Worm (Caenorhabditis elegans) whole organism, late embryonic: ENCODE results near the gene srlf-18.

Experiments
- C38D4.7 ChIP-seq: fragments of 200-800 bp; sonication (Bioruptor generic); optimal IDR thresholded peaks from 2 replicates; lab custom pipeline; 2018; ENCODE audit warnings: mild to moderate bottlenecking, missing genetic modification characterization, moderate library complexity, missing compliant biosample characterization
- F13H6.1 ChIP-seq: sonication (generic microtip); optimal IDR thresholded peaks from 2 replicates; lab custom pipeline; 2016; ENCODE audit warnings: missing genetic modification characterization, missing compliant biosample characterization
- K02D7.2 ChIP-seq: sonication (generic microtip); optimal IDR thresholded peaks from 2 replicates; lab custom pipeline; 2017; ENCODE audit warnings: mild to moderate bottlenecking, missing genetic modification characterization, missing compliant biosample characterization
- K09A11.1 ChIP-seq: sonication (generic microtip); optimal IDR thresholded peaks from 2 replicates; lab custom pipeline; 2017; ENCODE audit warnings: antibody characterized with exemption, mild to moderate bottlenecking, missing genetic modification characterization, missing compliant biosample characterization; ENCODE audit not compliant: insufficient read depth
- T23F11.4 ChIP-seq: fragments of 200-800 bp; sonication (Bioruptor generic); optimal IDR thresholded peaks from 2 replicates; lab custom pipeline; 2018; ENCODE audit warnings: mild to moderate bottlenecking, missing genetic modification characterization, missing compliant biosample characterization
- Y22D7AL.16 ChIP-seq: sonication (generic microtip); optimal IDR thresholded peaks from 2 replicates; lab custom pipeline; 2016; ENCODE audit warnings: missing genetic modification characterization, missing compliant biosample characterization
- ceh-18 ChIP-seq: sonication (generic microtip); optimal IDR thresholded peaks from 2 replicates; lab custom pipeline; 2016; ENCODE audit warnings: missing genetic modification characterization, missing compliant biosample characterization
- ceh-19 ChIP-seq: fragments of 200-800 bp; sonication (Bioruptor generic); optimal IDR thresholded peaks from 2 replicates; lab custom pipeline; 2018; ENCODE audit warnings: mild to moderate bottlenecking, missing genetic modification characterization, missing compliant biosample characterization
- ceh-2 ChIP-seq: sonication (generic microtip); optimal IDR thresholded peaks from 2 replicates; lab custom pipeline; 2016; ENCODE audit warnings: missing genotype, missing genetic modification characterization, missing compliant biosample characterization
- ceh-22 ChIP-seq: sonication (generic microtip); optimal IDR thresholded peaks from 2 replicates; lab custom pipeline; 2017; ENCODE audit warnings: missing biosample characterization, missing genetic modification characterization
- ceh-30 ChIP-seq: fragments of 150-350 bp; optimal IDR thresholded peaks from 2 replicates; lab custom pipeline; 2014; ENCODE audit warnings: missing biosample characterization, missing genetic modification characterization
- ceh-34 ChIP-seq: sonication (generic microtip); optimal IDR thresholded peaks from 2 replicates; lab custom pipeline; 2016; ENCODE audit warnings: mild to moderate bottlenecking, missing genetic modification characterization, missing compliant biosample characterization
- ceh-45 ChIP-seq: fragments of 200-800 bp; sonication (Bioruptor generic); IDR thresholded peaks from 2 replicates; pipeline ENCODE4 v1.3.6; 2022; ENCODE audit warnings: missing genetic modification reagents, missing genetic modification characterization, missing compliant biosample characterization
- ceh-6 ChIP-seq: fragments of 200-800 bp; sonication (Bioruptor generic); optimal IDR thresholded peaks from 2 replicates; lab custom pipeline; 2018; ENCODE audit warnings: mild to moderate bottlenecking, missing genetic modification characterization, missing compliant biosample characterization
- ceh-9 ChIP-seq: sonication (generic microtip); optimal IDR thresholded peaks from 2 replicates; lab custom pipeline; 2016; ENCODE audit warnings: mild to moderate bottlenecking, missing genetic modification characterization, inconsistent platforms, missing compliant biosample characterization
- dve-1 ChIP-seq: sonication (generic microtip); optimal IDR thresholded peaks from 2 replicates; lab custom pipeline; 2017; ENCODE audit warnings: antibody characterized with exemption, mild to moderate bottlenecking, missing genetic modification characterization, missing compliant biosample characterization
- elt-2 ChIP-seq: sonication (generic microtip); optimal IDR thresholded peaks from 2 replicates; lab custom pipeline; 2016; ENCODE audit warnings: missing genetic modification reagents, missing genetic modification characterization, missing compliant biosample characterization
- elt-4 ChIP-seq: sonication (generic microtip); optimal IDR thresholded peaks from 2 replicates; lab custom pipeline; 2016; ENCODE audit warnings: missing genetic modification characterization, missing compliant biosample characterization
- ets-4 ChIP-seq: sonication (generic microtip); optimal IDR thresholded peaks from 2 replicates; lab custom pipeline; 2016; ENCODE audit warnings: missing genetic modification characterization, missing compliant biosample characterization
- fax-1 ChIP-seq: sonication (generic microtip); optimal IDR thresholded peaks from 2 replicates; lab custom pipeline; 2016; ENCODE audit warnings: missing genotype, missing genetic modification characterization, missing compliant biosample characterization
- fkh-10 ChIP-seq: fragments of 150-350 bp; optimal IDR thresholded peaks from 2 replicates; lab custom pipeline; 2014; ENCODE audit warnings: missing biosample characterization, missing genetic modification reagents, missing genetic modification characterization
- fkh-6 ChIP-seq: sonication (generic microtip); optimal IDR thresholded peaks from 2 replicates; lab custom pipeline; 2016; ENCODE audit warnings: missing genetic modification characterization, missing compliant biosample characterization
- gmeb-2 ChIP-seq: sonication (generic microtip); optimal IDR thresholded peaks from 2 replicates; lab custom pipeline; 2016; ENCODE audit warnings: missing genetic modification characterization, inconsistent platforms, missing compliant biosample characterization
- hlh-13 ChIP-seq: fragments of 200-800 bp; sonication (Bioruptor generic); optimal IDR thresholded peaks from 2 replicates; lab custom pipeline; 2018; ENCODE audit warnings: mild to moderate bottlenecking, missing genetic modification characterization, missing compliant biosample characterization
- hlh-15 ChIP-seq: sonication (generic microtip); optimal IDR thresholded peaks from 2 replicates; lab custom pipeline; 2016; ENCODE audit warnings: missing genetic modification characterization, missing compliant biosample characterization
- hlh-30 ChIP-seq: sonication (generic microtip); optimal IDR thresholded peaks from 2 replicates; lab custom pipeline; 2017; ENCODE audit warnings: antibody characterized with exemption, missing genetic modification characterization, missing compliant biosample characterization; ENCODE audit not compliant: insufficient read depth
- lin-11 ChIP-seq: fragments of 200-800 bp; sonication (Bioruptor generic); optimal IDR thresholded peaks from 2 replicates; lab custom pipeline; 2018; ENCODE audit warnings: mild to moderate bottlenecking, missing genetic modification characterization, missing compliant biosample characterization
- madf-2 ChIP-seq: sonication (generic microtip); optimal IDR thresholded peaks from 2 replicates; lab custom pipeline; 2017; ENCODE audit warnings: missing genetic modification characterization, missing compliant biosample characterization
- mec-3 ChIP-seq: sonication (generic microtip); optimal IDR thresholded peaks from 2 replicates; lab custom pipeline; 2016; ENCODE audit warnings: borderline replicate concordance, missing genetic modification characterization, missing compliant biosample characterization
- odd-2 ChIP-seq: sonication (generic microtip); optimal IDR thresholded peaks from 2 replicates; lab custom pipeline; 2017; ENCODE audit warnings: antibody characterized with exemption, mild to moderate bottlenecking, missing genetic modification characterization, missing compliant biosample characterization
- pag-3 ChIP-seq: sonication (generic microtip); optimal IDR thresholded peaks from 2 replicates; lab custom pipeline; 2016; ENCODE audit warnings: missing compliant biosample characterization, missing genetic modification characterization, borderline replicate concordance
- pat-9 ChIP-seq: fragments of 200-800 bp; sonication (Bioruptor generic); optimal IDR thresholded peaks from 2 replicates; lab custom pipeline; 2018; ENCODE audit warnings: mild to moderate bottlenecking, missing genetic modification characterization, moderate library complexity, missing compliant biosample characterization
- pax-1 ChIP-seq: fragments of 150-350 bp; optimal IDR thresholded peaks from 2 replicates; lab custom pipeline; 2014; ENCODE audit warnings: missing biosample characterization, missing genetic modification characterization
- pha-2 ChIP-seq: sonication (generic microtip); optimal IDR thresholded peaks from 2 replicates; lab custom pipeline; 2017; ENCODE audit warnings: mild to moderate bottlenecking, missing genetic modification characterization, missing compliant biosample characterization
- pha-4 ChIP-seq: fragments of 150-350 bp; optimal IDR thresholded peaks from 2 replicates; lab custom pipeline; 2018; ENCODE audit warnings: missing biosample characterization, missing genetic modification reagents, missing genetic modification characterization
- pqm-1 ChIP-seq: sonication (generic microtip); optimal IDR thresholded peaks from 2 replicates; lab custom pipeline; 2016; ENCODE audit warnings: missing genetic modification characterization, missing compliant biosample characterization
- pros-1 ChIP-seq: fragments of 150-350 bp; optimal IDR thresholded peaks from 2 replicates; lab custom pipeline; 2014; ENCODE audit warnings: missing biosample characterization, missing genetic modification reagents, missing genetic modification characterization
- ref-2 ChIP-seq: sonication (generic microtip); optimal IDR thresholded peaks from 2 replicates; lab custom pipeline; 2016; ENCODE audit warnings: missing genetic modification characterization, missing compliant biosample characterization
- sdc-2 ChIP-seq: sonication (generic microtip); optimal IDR thresholded peaks from 2 replicates; lab custom pipeline; 2016; ENCODE audit warnings: missing genotype, missing genetic modification characterization, missing compliant biosample characterization
- sox-2 ChIP-seq: fragments of 200-800 bp; sonication (Bioruptor generic); IDR thresholded peaks from 2 replicates; pipeline ENCODE4 v1.3.6; 2022; ENCODE audit warnings: missing genetic modification reagents, missing genetic modification characterization, missing compliant biosample characterization
- sox-4 ChIP-seq: sonication (generic microtip); optimal IDR thresholded peaks from 2 replicates; lab custom pipeline; 2017; ENCODE audit warnings: mild to moderate bottlenecking, missing genetic modification characterization, inconsistent platforms, missing compliant biosample characterization
- tbx-2 ChIP-seq: sonication (generic microtip); optimal IDR thresholded peaks from 2 replicates; lab custom pipeline; 2016; ENCODE audit warnings: missing genetic modification characterization, missing compliant biosample characterization
- tbx-7 ChIP-seq: sonication (generic microtip); optimal IDR thresholded peaks from 2 replicates; lab custom pipeline; 2016; ENCODE audit warnings: missing genotype, missing genetic modification characterization, missing compliant biosample characterization
- unc-55 ChIP-seq: sonication (generic microtip); optimal IDR thresholded peaks from 2 replicates; lab custom pipeline; 2017; ENCODE audit warnings: missing biosample characterization, missing genetic modification reagents, missing genetic modification characterization
- unc-86 ChIP-seq: sonication (generic microtip); optimal IDR thresholded peaks from 2 replicates; lab custom pipeline; 2016; ENCODE audit warnings: missing genetic modification characterization, missing compliant biosample characterization
- zip-5 ChIP-seq: sonication (generic microtip); optimal IDR thresholded peaks from 2 replicates; lab custom pipeline; 2016; ENCODE audit warnings: missing genetic modification characterization, missing compliant biosample characterization
- ztf-16 ChIP-seq: sonication (generic microtip); optimal IDR thresholded peaks from 2 replicates; lab custom pipeline; 2017; ENCODE audit warnings: missing genetic modification characterization, missing compliant biosample characterization

The srlf-18 gene

DNA sequence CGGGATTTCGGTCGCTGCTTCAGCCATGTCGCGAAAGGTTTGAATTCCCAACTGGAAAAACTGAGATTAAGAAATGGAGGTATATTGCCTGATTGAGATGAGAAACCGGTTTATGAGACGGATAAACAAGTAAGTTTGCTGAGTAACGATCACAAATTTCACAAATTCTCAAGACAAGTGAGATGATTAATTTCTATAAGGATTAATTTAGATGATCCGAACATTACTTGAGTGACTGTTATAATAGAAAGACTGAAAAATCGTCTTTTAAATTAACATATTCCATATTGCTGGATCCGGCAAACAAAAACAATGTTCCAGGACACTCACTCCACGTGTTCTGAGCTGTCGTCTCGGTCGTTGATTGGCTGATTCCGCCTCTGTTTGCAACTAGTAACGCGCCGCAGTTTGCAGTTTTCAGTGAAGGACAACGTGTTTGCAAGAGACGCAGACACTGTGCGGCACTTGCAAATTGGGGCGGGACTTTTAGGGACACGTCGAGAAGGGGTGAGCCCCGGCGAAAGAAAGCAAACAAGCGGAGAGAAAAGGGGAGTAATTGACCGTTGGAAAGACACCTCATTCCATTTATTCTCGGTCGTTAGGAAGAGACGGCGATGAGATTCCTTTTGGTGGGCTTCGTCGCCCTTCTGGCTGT lies 17.7 kb upstream of the srlf-18 start, which contains the start of the genes imp-2 and enpl-1 (continued):
- TF ChIP-seq zip-5 (no peak), pqm-1 (tag; lab: Kevin White, UChicago) (peak; percentile 61), gmeb-2 (tag; lab: Kevin White, UChicago) (no peak), pag-3 (tag; lab: Kevin White, UChicago) (no peak), ceh-18 (tag; lab: Kevin White, UChicago) (peak; percentile 61), dve-1 (tag; lab: Kevin White, UChicago) (peak; percentile 51), sox-4 (tag; lab: Kevin White, UChicago) (peak; percentile 25), fkh-10 (GFP tag; lab: Kevin White, UChicago) (no peak), ceh-9 (no peak), pat-9 (tag; lab: Kevin White, UChicago) (no peak), ceh-34 (tag; lab: Kevin White, UChicago) (peak; percentile 80), hlh-15 (tag; lab: Kevin White, UChicago) (no peak), hlh-30 (tag; lab: Kevin White, UChicago) (peak; percentile 81), hlh-13 (no peak), tbx-2 (tag; lab: Kevin White, UChicago) (peak; percentile 93), elt-2 (tag; lab: Kevin White, UChicago) (peak; percentile 66), ceh-30 (no peak), fkh-6 (no peak), ztf-16 (tag; lab: Kevin White, UChicago) (peak; percentile 50), pha-4 (tag; lab: Kevin White, UChicago) (no peak), ceh-22 (tag; lab: Kevin White, UChicago) (peak; percentile 6), sdc-2 (tag; lab: Kevin White, UChicago) (peak; percentile 51), pha-2 (no peak), K09A11.1 (peak; percentile 60), ceh-45 (GFP tag; lab: Robert Waterston, UW) (no peak), Y22D7AL.16 (tag; lab: Kevin White, UChicago) (no peak), lin-11 (no peak), C38D4.7 (GFP tag; lab: Kevin White, UChicago) (no peak), unc-55 (GFP tag; lab: Kevin White, UChicago) (peak; percentile 50), ceh-2 (tag; lab: Kevin White, UChicago) (peak; percentile 50), pros-1 (tag; lab: Kevin White, UChicago) (peak; percentile 74), sox-2 (GFP tag; lab: Robert Waterston, UW) (no peak), T23F11.4 (GFP tag; lab: Kevin White, UChicago) (no peak), madf-2 (tag; lab: Kevin White, UChicago) (peak; percentile 28), pax-1 (tag; lab: Kevin White, UChicago) (peak; percentile 51), K02D7.2 (no peak), tbx-7 (tag; lab: Kevin White, UChicago) (peak; percentile 58), F13H6.1 (peak; percentile 39), ets-4 (tag; lab: Kevin White, UChicago) (peak; percentile 11), mec-3 (tag; lab: Kevin White, UChicago) (no peak), unc-86 (tag; lab: Kevin White, UChicago) (no peak), ceh-6 (GFP tag; lab: Kevin White, UChicago) (no peak)

DNA sequence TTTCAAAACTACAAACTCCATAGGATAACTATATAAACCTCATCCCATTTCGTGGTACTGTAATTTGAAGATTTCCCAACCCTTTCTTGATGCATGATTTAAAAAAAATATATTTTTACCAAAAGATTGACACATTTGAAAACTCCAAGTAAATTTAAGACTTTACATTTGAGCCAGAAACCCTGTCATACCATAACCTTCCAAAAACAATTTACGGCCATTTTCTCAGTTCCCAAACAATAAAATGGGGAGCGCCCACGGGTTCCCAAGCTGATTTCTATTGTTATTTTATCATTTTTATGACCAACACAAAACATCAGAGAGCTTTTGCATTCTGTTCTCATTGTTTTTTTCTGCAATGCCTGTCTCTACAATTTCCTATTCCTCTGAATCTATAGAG lies 11.4 kb upstream of the srlf-18 start, which contains the start of gene clc-9:
clc-9 (plus strand) TSS at position 301 of the 400 bp plus-strand sequence.
- TF ChIP-seq pax-1 (tag; lab: Kevin White, UChicago), result no peak
- TF ChIP-seq T23F11.4 (GFP tag; lab: Kevin White, UChicago), result no peak
- no peak for TF ChIP-seq lin-11
- no peak for TF ChIP-seq C38D4.7 (GFP tag; lab: Kevin White, UChicago)
- no peak for TF ChIP-seq ceh-19 (GFP tag; lab: Kevin White, UChicago)
- TF ChIP-seq elt-4 (tag; lab: Kevin White, UChicago), result no peak
- no peak for TF ChIP-seq ceh-18 (tag; lab: Kevin White, UChicago)
- TF ChIP-seq odd-2, result no peak
- no peak for TF ChIP-seq fax-1 (tag; lab: Kevin White, UChicago)
- no peak for TF ChIP-seq fkh-10 (GFP tag; lab: Kevin White, UChicago)
- TF ChIP-seq ref-2 (tag; lab: Kevin White, UChicago), result no peak
- no peak for TF ChIP-seq hlh-30 (tag; lab: Kevin White, UChicago)
